Worm (Caenorhabditis elegans) whole organism, L2 larva: ENCODE measurements around the gene sup-10.

Experiments used
- C34F6.9 ChIP-seq: fragments of 150-350 bp; optimal IDR thresholded peaks from 2 replicates; lab custom pipeline; 2014; ENCODE audit warnings: missing biosample characterization, missing genetic modification characterization
- ceh-82 ChIP-seq: fragments of 150-350 bp; optimal IDR thresholded peaks from 2 replicates; lab custom pipeline; 2014; ENCODE audit warnings: missing biosample characterization, missing genetic modification characterization
- fos-1 ChIP-seq: fragments of 150-350 bp; optimal IDR thresholded peaks from 2 replicates; lab custom pipeline; 2014; ENCODE audit warnings: missing biosample characterization, missing genetic modification characterization
- lsy-2 ChIP-seq, 2 experiments: fragments of 150-350 bp in 1 of 2; sonication (generic microtip) in 1 of 2; optimal IDR thresholded peaks; 2 replicates each; lab custom pipeline; 2014 to 2017; ENCODE audit warnings: missing biosample characterization in 2 of 2, missing genetic modification characterization in 2 of 2
- nhr-6 ChIP-seq: fragments of 150-350 bp; optimal IDR thresholded peaks from 2 replicates; lab custom pipeline; 2014; ENCODE audit warnings: missing biosample characterization, missing genetic modification characterization
- unc-62 ChIP-seq: fragments of 150-350 bp; optimal IDR thresholded peaks from 2 replicates; lab custom pipeline; 2014; ENCODE audit warnings: missing biosample characterization, missing genetic modification reagents, missing genetic modification characterization
- ztf-11 ChIP-seq: sonication (generic microtip); optimal IDR thresholded peaks from 2 replicates; lab custom pipeline; 2017; ENCODE audit warnings: missing biosample characterization, missing genetic modification characterization
- ztf-4 ChIP-seq: fragments of 150-350 bp; optimal IDR thresholded peaks from 2 replicates; lab custom pipeline; 2014; ENCODE audit warnings: missing biosample characterization, missing genetic modification characterization

sup-10 gene

ce11 chrX:17579779-17580178 lies 51.6 kb downstream of the sup-10 start, which contains the start of gene frpr-7:
frpr-7 (minus strand) TSS chrX:17579879.
- TF ChIP-seq fos-1 (no peak), nhr-6 (tag; lab: Kevin White, UChicago) (no peak), ceh-82 (tag; lab: Kevin White, UChicago) (no peak), lsy-2 (tag; optimal IDR thresholded peaks at IDR 0.05; lab: Kevin White, UChicago) (no peak), ztf-4 (tag; lab: Kevin White, UChicago) (no peak), unc-62 (GFP tag; lab: Kevin White, UChicago) (no peak), ztf-11 (tag; lab: Kevin White, UChicago) (no peak), C34F6.9 (tag; lab: Kevin White, UChicago) (no peak)
